Worm (Caenorhabditis elegans): ENCODE data around the gene K02E10.4.

Gene K02E10.4

ce11 chrX:2443304-2443703, 39.8 kb upstream of the K02E10.4 start, which contains the start of gene T07D1.3:
T07D1.3 (minus strand) TSS chrX:2443404.
- TF ChIP-seq nhr-21 (tag; optimal IDR thresholded peaks at IDR 0.05) (no peak), Y55F3AM.14 (GFP tag; optimal IDR thresholded peaks at IDR 0.05) (no peak), lsy-2 (tag; optimal IDR thresholded peaks at IDR 0.05) (no peak), mdl-1 (tag; optimal IDR thresholded peaks at IDR 0.05) (no peak), ZK546.5 (tag; optimal IDR thresholded peaks at IDR 0.05) (no peak), dmd-4 (tag; optimal IDR thresholded peaks at IDR 0.05) (no peak), F13H6.1 (tag; optimal IDR thresholded peaks at IDR 0.05) (no peak), R02D3.7 (tag; optimal IDR thresholded peaks at IDR 0.05) (no peak), egl-27 (tag; optimal IDR thresholded peaks at IDR 0.05) (no peak), snpc-4 (tag; optimal IDR thresholded peaks at IDR 0.05) (no peak), nhr-129 (tag; optimal IDR thresholded peaks at IDR 0.05) (no peak), sma-3 (GFP tag; optimal IDR thresholded peaks at IDR 0.05) (no peak), lin-13 (GFP tag; optimal IDR thresholded peaks at IDR 0.05) (no peak), mbf-1 (tag; optimal IDR thresholded peaks at IDR 0.05) (no peak), nhr-12 (tag; optimal IDR thresholded peaks at IDR 0.05) (no peak), nhr-77 (tag; optimal IDR thresholded peaks at IDR 0.05) (no peak)

ce11 chrX:2446185-2446584, 36.9 kb upstream of the K02E10.4 start:
- TF ChIP-seq F13H6.1 (tag; optimal IDR thresholded peaks at IDR 0.05) (no peak), nhr-25 (tag; optimal IDR thresholded peaks at IDR 0.05) (no peak), lsy-2 (tag; optimal IDR thresholded peaks at IDR 0.05) (no peak), skn-1 (tag; optimal IDR thresholded peaks at IDR 0.05) (no peak), peb-1 (tag; optimal IDR thresholded peaks at IDR 0.05) (no peak), elt-1 (tag; optimal IDR thresholded peaks at IDR 0.05) (no peak), lin-11 (tag; optimal IDR thresholded peaks at IDR 0.05) (no peak), unc-39 (tag; optimal IDR thresholded peaks at IDR 0.05) (no peak), nhr-129 (tag; optimal IDR thresholded peaks at IDR 0.05) (no peak), nhr-12 (tag; optimal IDR thresholded peaks at IDR 0.05) (no peak), zag-1 (tag; optimal IDR thresholded peaks at IDR 0.05) (no peak), Y55F3AM.14 (GFP tag; optimal IDR thresholded peaks at IDR 0.05) (no peak)

- TF ChIP-seq ztf-1 (GFP tag; conservative IDR thresholded peaks at IDR 0.05): 0 out of 2 replicates have a peak, but pooled peaks have one; percentile 72
- TF ChIP-seq nhr-10 (tag; optimal IDR thresholded peaks at IDR 0.05): no peak
Measured at ce11 chrX:2447214-2447613, 35.8 kb upstream of the K02E10.4 start.

ce11 chrX:2450994-2451393, 32.1 kb upstream of the K02E10.4 start:
- TF ChIP-seq Y55F3AM.14 (GFP tag; optimal IDR thresholded peaks at IDR 0.05): no peak
- TF ChIP-seq mdl-1 (tag; optimal IDR thresholded peaks at IDR 0.05): no peak
- no peak for TF ChIP-seq ama-1 (optimal IDR thresholded peaks at IDR 0.05)
- no peak for TF ChIP-seq crh-2 (tag; optimal IDR thresholded peaks at IDR 0.05)
- TF ChIP-seq F13H6.1 (tag; optimal IDR thresholded peaks at IDR 0.05): no peak
- TF ChIP-seq sma-3 (GFP tag; optimal IDR thresholded peaks at IDR 0.05): no peak
- no peak for TF ChIP-seq nhr-21 (tag; optimal IDR thresholded peaks at IDR 0.05)

ce11 chrX:2452297-2452696, 30.8 kb upstream of the K02E10.4 start:
- TF ChIP-seq egl-27 (tag; optimal IDR thresholded peaks at IDR 0.05): no peak
- TF ChIP-seq nhr-21 (tag; optimal IDR thresholded peaks at IDR 0.05): no peak
- no peak for TF ChIP-seq skn-1 (tag; optimal IDR thresholded peaks at IDR 0.05)
- TF ChIP-seq peb-1 (tag; optimal IDR thresholded peaks at IDR 0.05): no peak
- TF ChIP-seq sma-9 (GFP tag; optimal IDR thresholded peaks at IDR 0.05): peak; percentile 9
- TF ChIP-seq sma-9 (tag; optimal IDR thresholded peaks at IDR 0.05): no peak
- TF ChIP-seq fos-1 (tag; optimal IDR thresholded peaks at IDR 0.05): no peak
- no peak for TF ChIP-seq aly-2 (tag; optimal IDR thresholded peaks at IDR 0.05)
- no peak for TF ChIP-seq ztf-1 (GFP tag; conservative IDR thresholded peaks at IDR 0.05)
- TF ChIP-seq unc-39 (tag; optimal IDR thresholded peaks at IDR 0.05): no peak
- peak; percentile 8 for TF ChIP-seq C34F6.9 (tag; optimal IDR thresholded peaks at IDR 0.05)
- no peak for TF ChIP-seq unc-62 (GFP tag; optimal IDR thresholded peaks at IDR 0.05)
- TF ChIP-seq nhr-11 (tag; optimal IDR thresholded peaks at IDR 0.05): no peak
- no peak for TF ChIP-seq Y55F3AM.14 (GFP tag; optimal IDR thresholded peaks at IDR 0.05)
- TF ChIP-seq nhr-10 (tag; optimal IDR thresholded peaks at IDR 0.05): no peak
- TF ChIP-seq mdl-1 (tag; optimal IDR thresholded peaks at IDR 0.05): no peak
- TF ChIP-seq mab-5 (tag; optimal IDR thresholded peaks at IDR 0.05): peak; percentile 40
- TF ChIP-seq snpc-4 (tag; optimal IDR thresholded peaks at IDR 0.05): no peak
- TF ChIP-seq elt-1 (tag; optimal IDR thresholded peaks at IDR 0.05): no peak

All from whole organism, L2 larva.